Worm (Caenorhabditis elegans) whole organism, midembryonic: ENCODE data around the gene R12G8.1.

Experiments used
- T22C8.4 ChIP-seq: fragments of 200-800 bp; sonication (Bioruptor generic); IDR thresholded peaks from 2 replicates; pipeline ENCODE4 v1.3.6; 2022; ENCODE audit warnings: missing genetic modification characterization, missing compliant biosample characterization
- flt-1 ChIP-seq: fragments of 200-800 bp; sonication (Bioruptor generic); IDR thresholded peaks from 2 replicates; pipeline ENCODE4 v1.3.6; 2022; ENCODE audit warnings: missing genetic modification characterization, missing compliant biosample characterization
- klf-2 ChIP-seq: fragments of 200-800 bp; sonication (Bioruptor generic); conservative IDR thresholded peaks from 2 replicates; pipeline ENCODE4 v1.3.6; 2022; ENCODE audit warnings: missing genetic modification reagents, missing genetic modification characterization, missing compliant biosample characterization
- ref-1 ChIP-seq: fragments of 200-800 bp; sonication (Bioruptor generic); conservative IDR thresholded peaks from 2 replicates; pipeline ENCODE4 v1.3.6; 2022; ENCODE audit warnings: missing genetic modification reagents, missing genetic modification characterization, missing compliant biosample characterization
- ztf-23 ChIP-seq: fragments of 200-800 bp; sonication (Bioruptor generic); IDR thresholded peaks from 2 replicates; pipeline ENCODE4 v1.3.6; 2022; ENCODE audit warnings: missing genetic modification reagents, missing genetic modification characterization, missing compliant biosample characterization
- ztf-29 ChIP-seq: fragments of 200-800 bp; sonication (Bioruptor generic); IDR thresholded peaks from 2 replicates; pipeline ENCODE4 v1.3.6; 2022; ENCODE audit warnings: missing genetic modification reagents, missing genetic modification characterization, missing compliant biosample characterization

- no peak for TF ChIP-seq T22C8.4 (GFP tag; lab: Robert Waterston, UW)
- no peak for TF ChIP-seq ztf-23
- no peak for TF ChIP-seq flt-1 (GFP tag; lab: Robert Waterston, UW)
- TF ChIP-seq ref-1: no peak
- TF ChIP-seq klf-2 (GFP tag; lab: Robert Waterston, UW): no peak
- no peak for TF ChIP-seq ztf-29 (GFP tag; lab: Robert Waterston, UW)
Measured at ce11 chrV:17767768-17768167, 18.7 kb upstream of the R12G8.1 start.
